Fruit fly (Drosophila melanogaster): ENCODE data around the gene CG6833.
A peak's percentile ranks its signal among the peaks of the same experiment; 100 is the strongest.

Gene CG6833

dm6 chr3L:14004041-14004407 lies 47.0 kb upstream of the CG6833 start (continued):
- TF ChIP-seq CG2678 (tag; optimal IDR thresholded peaks at IDR 0.05) (no peak), rib (GFP tag; IDR thresholded peaks at IDR 0.05) (peak; percentile 98), Sox100B (GFP tag; optimal IDR thresholded peaks at IDR 0.05) (no peak), CG2875 (GFP tag; optimal IDR thresholded peaks at IDR 0.05) (no peak), Antp (GFP tag; optimal IDR thresholded peaks at IDR 0.05) (no peak), jumu (GFP tag; optimal IDR thresholded peaks at IDR 0.05) (no peak), schlank (tag; optimal IDR thresholded peaks at IDR 0.05) (no peak), gcm (GFP tag; optimal IDR thresholded peaks at IDR 0.05) (no peak), CG11093 (GFP tag; IDR thresholded peaks at IDR 0.05) (peak; percentile 27; the same call in 1 of the 3 replicates), ssp (GFP tag; IDR thresholded peaks at IDR 0.05) (no peak), Sin3A (optimal IDR thresholded peaks at IDR 0.05) (no peak), bab2 (GFP tag; optimal IDR thresholded peaks at IDR 0.05) (no peak), ftz-f1 (GFP tag; optimal IDR thresholded peaks at IDR 0.05) (no peak), usp (GFP tag; optimal IDR thresholded peaks at IDR 0.05) (no peak), gro (GFP tag; optimal IDR thresholded peaks at IDR 0.05) (no peak), CG11247 (GFP tag; IDR thresholded peaks at IDR 0.05) (peak; percentile 40; the same call in 1 of the 2 replicates), CG17612 (GFP tag; IDR thresholded peaks at IDR 0.05) (no peak), CG18619 (GFP tag; optimal IDR thresholded peaks at IDR 0.05) (no peak), CG6254 (GFP tag; optimal IDR thresholded peaks at IDR 0.05) (peak; percentile 30), onecut (GFP tag; IDR thresholded peaks at IDR 0.05) (peak; percentile 22; the same call in 1 of the 2 replicates), maf-S (GFP tag; optimal IDR thresholded peaks at IDR 0.05) (no peak), slbo (GFP tag; IDR thresholded peaks at IDR 0.05) (peak; percentile 21; the same call in 1 of the 2 replicates), NfI (GFP tag; optimal IDR thresholded peaks at IDR 0.05) (peak; percentile 36), CG15269 (tag; optimal IDR thresholded peaks at IDR 0.05) (no peak), CG2889 (GFP tag; IDR thresholded peaks at IDR 0.05) (no peak), CG17802 (tag; optimal IDR thresholded peaks at IDR 0.05) (no peak), Xrp1 (GFP tag; IDR thresholded peaks at IDR 0.05) (no peak), Spps (tag; optimal IDR thresholded peaks at IDR 0.05) (no peak), CG11085 (GFP tag; IDR thresholded peaks at IDR 0.05) (no peak), CG12744 (GFP tag; optimal IDR thresholded peaks at IDR 0.05) (no peak), CG7963 (GFP tag; IDR thresholded peaks at IDR 0.05; ENCODE audit: partially characterized antibody) (no peak), btn (GFP tag; optimal IDR thresholded peaks at IDR 0.05) (no peak), CG7987 (GFP tag; optimal IDR thresholded peaks at IDR 0.05) (peak; percentile 76), hth (optimal IDR thresholded peaks at IDR 0.05) (no peak), CG16779 (GFP tag; IDR thresholded peaks at IDR 0.05) (no peak), CG10321 (GFP tag; IDR thresholded peaks at IDR 0.05) (peak; percentile 99), jing (GFP tag; optimal IDR thresholded peaks at IDR 0.05) (no peak), CrebB (tag; optimal IDR thresholded peaks at IDR 0.05) (no peak), Mes4 (GFP tag; optimal IDR thresholded peaks at IDR 0.05) (no peak), CG4328 (GFP tag; optimal IDR thresholded peaks at IDR 0.05) (peak; percentile 23), trem (tag; optimal IDR thresholded peaks at IDR 0.05) (peak; percentile 21), CG9876 (GFP tag; optimal IDR thresholded peaks at IDR 0.05) (no peak), Fer3 (tag; optimal IDR thresholded peaks at IDR 0.05) (no peak), sob (GFP tag; IDR thresholded peaks at IDR 0.05) (0 out of 2 replicates have a peak, but pooled peaks have one; percentile 33), CTCF (GFP tag; optimal IDR thresholded peaks at IDR 0.05) (no peak), ttk (GFP tag; IDR thresholded peaks at IDR 0.05) (no peak), HmgZ (tag; optimal IDR thresholded peaks at IDR 0.05) (peak; percentile 37), CG11398 (GFP tag; optimal IDR thresholded peaks at IDR 0.05) (no peak), tap (tag; optimal IDR thresholded peaks at IDR 0.05) (no peak), Hsf (GFP tag; optimal IDR thresholded peaks at IDR 0.05) (no peak), CG7271 (tag; optimal IDR thresholded peaks at IDR 0.05) (no peak), dmrt99B (tag; optimal IDR thresholded peaks at IDR 0.05) (peak; percentile 1), Bdp1 (GFP tag; optimal IDR thresholded peaks at IDR 0.05) (peak; percentile 30), CG5953 (GFP tag; IDR thresholded peaks at IDR 0.05) (no peak)

Measured in whole organism, embryonic.